Fruit fly (Drosophila melanogaster) whole organism, larva: Measurements from ENCODE around the gene Prosbeta2R1.

Experiments
- noc ChIP-seq: fragments of 200-800 bp; sonication (Bioruptor generic); optimal IDR thresholded peaks from 3 replicates; lab custom pipeline; 2019; ENCODE audit warnings: missing biosample characterization, mild to moderate bottlenecking, missing genetic modification characterization, moderate library complexity

The Prosbeta2R1 gene

DNA sequence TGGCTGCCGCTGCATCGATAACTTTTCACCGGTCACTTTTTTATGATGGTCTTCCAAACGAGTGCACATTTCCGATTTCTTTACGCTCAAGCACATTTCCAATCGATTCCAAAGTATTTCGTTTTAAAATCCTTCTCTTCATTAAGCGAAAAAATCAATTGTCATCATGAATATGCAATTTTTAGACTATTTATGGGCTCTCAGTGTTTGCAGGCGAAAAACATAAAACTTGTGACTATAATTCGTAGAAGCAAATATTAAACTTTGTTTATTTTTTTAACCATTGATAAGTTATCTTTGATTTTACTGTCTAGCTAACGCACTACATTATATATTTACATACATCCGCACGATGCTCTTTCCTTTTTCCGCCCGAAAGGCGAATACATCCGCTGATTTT, at the start of gene Prosbeta2R1:
Gene Prosbeta2R1 (plus strand): TSS at position 301 of the 400 bp plus-strand sequence.
- TF ChIP-seq noc (tag; lab: Kevin White, UChicago) = no peak

DNA sequence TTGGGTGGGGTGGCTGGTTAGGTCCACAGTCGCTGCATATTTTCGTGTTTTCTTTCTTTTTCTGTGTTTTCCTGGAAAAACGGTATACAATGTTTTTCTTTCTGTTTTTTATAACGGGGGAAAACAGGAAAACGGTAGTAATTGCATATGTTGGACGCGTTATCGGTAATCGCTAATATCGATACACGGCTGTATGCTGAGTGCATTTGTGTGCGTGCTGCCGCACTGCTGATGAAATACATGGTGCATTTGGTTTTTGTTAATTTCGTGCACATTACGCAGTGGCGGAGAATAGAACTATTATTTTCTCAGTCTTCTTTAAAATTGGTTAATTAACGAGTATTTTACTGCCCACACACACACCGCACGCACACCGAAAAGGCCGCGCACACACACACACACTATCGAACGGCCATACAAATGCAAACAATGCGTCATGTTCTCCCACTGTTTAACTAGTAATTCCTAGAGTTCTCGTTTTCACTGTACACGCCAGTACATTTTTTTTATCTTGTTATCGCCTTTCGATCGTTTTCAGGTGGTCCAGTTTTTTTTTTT, 45.2 kb upstream of the Prosbeta2R1 start:
- TF ChIP-seq noc (tag; lab: Kevin White, UChicago) = no peak

DNA sequence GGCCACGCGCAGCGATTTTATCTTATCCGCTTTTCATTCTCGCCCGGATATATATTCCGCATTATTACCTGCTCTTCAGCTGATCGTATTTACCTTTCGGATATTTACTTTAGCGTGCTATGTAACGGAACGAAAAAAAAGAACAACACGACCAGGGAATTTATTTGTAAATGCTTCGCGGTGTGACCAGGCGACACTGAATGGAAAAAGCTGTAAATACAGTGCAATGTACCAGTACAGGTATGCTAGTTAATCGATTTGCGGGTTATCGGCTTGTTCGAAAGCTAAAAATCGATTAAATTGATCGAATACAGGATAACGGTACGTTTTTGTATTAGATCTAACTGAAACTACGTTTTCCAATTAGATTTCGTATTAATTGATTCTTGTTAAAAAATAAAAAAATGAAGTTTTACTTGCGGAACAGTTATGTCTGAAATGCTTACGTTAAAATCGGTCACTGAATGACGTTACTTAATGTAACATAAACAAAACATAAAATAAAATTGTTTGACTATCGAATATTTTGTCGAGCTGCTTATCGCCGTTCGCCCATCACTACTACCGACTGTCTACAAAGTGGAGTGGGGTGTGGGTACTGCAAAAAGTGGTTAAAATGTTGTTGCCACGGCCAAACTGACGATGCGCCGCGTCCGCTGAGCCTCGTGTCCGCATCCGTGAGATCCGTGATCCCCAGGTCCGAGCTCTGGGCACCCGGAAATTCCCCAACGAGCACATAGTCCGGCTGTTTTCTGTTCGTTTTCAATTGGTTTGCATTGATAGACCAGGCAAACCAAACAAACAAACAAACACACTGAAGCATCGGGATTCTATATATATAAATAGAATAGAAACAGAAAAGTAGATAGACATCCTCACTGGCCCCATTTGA, 44.5 kb upstream of the Prosbeta2R1 start, which contains the start of the genes MAPk-Ak2 and CG42699:
Gene MAPk-Ak2 (minus strand): TSS at position 203 of the 892 bp plus-strand sequence.
Gene CG42699 (plus strand): TSS at position 553 of the 892 bp plus-strand sequence.
- TF ChIP-seq noc (tag; lab: Kevin White, UChicago) = peak; percentile 46

DNA sequence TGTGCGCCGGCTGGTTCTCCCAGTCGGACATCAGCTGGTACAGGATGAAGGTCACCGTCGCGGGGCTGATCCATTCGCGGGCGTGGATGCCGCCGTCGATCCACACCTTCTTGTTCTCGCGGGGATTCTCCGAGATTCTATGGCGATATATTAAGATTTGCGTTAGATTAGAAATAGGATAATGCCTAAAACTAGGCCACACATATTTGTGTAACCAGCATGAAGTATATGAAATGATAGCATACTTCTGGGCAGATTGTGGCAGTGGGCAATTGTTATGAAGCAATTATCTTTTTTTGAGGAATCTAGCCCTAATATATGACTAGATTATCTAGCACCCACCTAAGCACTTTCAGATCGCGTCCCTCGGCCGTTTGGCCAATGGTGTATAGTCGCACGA, 42.0 kb upstream of the Prosbeta2R1 start:
- no peak for TF ChIP-seq noc (tag; lab: Kevin White, UChicago)

DNA sequence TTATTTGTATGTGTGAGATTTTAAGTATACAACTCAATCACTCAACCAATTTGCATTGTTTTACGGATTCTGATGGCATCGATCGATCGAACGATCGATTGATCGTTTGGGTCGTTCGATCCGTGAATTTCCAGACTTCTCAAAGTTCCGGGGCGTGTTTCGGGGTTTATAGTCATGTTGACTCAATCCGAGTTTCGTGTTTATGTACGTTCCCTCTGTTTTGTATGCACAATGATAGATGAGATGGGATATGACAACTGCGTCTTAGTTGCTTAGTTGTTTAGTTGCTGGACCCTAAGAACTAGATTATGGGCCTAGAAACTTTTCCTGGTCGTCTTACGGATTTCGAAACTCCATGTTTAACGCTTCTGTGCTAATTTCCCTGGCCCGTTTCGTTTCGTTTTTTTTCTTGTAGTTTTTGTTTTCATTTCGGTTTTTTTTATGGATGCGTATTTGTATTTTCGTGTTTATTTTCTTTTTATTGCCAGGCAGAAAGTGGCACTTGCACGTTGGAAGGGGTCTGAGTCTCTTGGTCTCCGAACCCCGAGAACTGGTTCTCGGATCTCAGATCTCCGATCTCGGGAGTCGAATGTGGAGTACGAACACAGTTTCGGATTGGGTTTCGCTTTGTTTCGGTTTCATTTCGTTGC, 40.0 kb upstream of the Prosbeta2R1 start:
- no peak for TF ChIP-seq noc (tag; lab: Kevin White, UChicago)

DNA sequence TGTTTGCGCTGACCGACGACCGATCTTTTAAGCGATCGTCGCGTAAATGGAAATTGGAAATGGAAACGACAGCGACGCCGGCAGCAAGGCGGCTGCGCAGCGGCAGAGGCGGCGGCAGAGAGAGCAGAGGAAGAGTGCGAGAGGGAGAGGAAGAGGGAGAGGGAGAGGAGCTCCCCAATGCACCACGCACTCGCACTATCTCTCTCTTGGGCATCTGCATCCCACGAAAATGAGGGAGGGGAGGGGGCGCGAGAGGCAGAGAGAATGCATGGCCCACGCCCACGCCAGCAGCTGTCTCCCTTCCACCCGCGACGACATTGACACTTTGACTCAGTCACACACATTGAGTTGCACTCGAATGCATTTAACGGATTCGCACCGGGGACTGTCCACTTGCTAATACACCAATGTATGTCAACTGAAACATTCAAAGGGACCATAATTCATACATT, 38.0 kb upstream of the Prosbeta2R1 start, which contains the start of gene CG3097:
Gene CG3097 (minus strand): TSS at position 51 of the 452 bp plus-strand sequence.
- TF ChIP-seq noc (tag; lab: Kevin White, UChicago) = no peak

DNA sequence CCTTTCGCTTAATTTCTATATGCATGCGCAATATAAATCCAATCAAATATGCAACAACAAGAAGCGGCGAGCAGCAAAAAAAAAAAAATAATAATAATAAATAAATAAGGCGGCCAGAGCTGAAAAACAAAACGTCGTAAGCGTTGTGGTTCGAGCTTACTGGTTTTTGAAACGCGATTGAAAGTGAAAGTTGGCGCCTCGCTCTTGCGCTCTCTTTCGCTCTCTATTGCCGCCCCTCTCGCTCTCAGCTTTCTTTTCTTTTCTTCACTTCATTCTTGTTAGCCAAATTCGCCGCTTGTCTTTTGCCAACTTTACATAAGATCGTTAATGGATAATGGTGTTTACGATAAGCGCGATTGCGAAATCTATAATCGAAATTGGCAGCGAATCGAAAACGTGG, 36.3 kb upstream of the Prosbeta2R1 start:
- no peak for TF ChIP-seq noc (tag; lab: Kevin White, UChicago)

DNA sequence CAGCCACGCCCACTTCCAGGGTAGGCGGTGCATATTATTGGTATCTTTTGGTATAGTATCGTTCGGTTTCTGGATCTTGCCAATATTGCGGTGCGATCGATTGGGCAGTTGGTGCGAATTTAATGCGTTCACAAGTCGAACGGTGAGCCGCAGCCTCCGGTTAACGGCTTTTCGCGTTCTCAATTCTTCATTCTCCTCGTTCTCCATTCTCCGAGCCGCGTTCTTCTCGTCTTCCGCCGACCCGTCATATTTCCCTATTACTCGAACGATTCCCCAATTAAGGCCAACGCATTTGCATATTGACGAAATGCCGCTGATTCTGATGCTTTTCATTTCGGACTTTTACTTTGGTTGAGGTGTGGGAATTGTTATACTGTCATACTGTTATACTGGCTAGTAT, 32.2 kb upstream of the Prosbeta2R1 start, which contains the start of gene CG42264:
Gene CG42264 (minus strand): TSS at position 101 of the 400 bp plus-strand sequence.
- no peak for TF ChIP-seq noc (tag; lab: Kevin White, UChicago)

DNA sequence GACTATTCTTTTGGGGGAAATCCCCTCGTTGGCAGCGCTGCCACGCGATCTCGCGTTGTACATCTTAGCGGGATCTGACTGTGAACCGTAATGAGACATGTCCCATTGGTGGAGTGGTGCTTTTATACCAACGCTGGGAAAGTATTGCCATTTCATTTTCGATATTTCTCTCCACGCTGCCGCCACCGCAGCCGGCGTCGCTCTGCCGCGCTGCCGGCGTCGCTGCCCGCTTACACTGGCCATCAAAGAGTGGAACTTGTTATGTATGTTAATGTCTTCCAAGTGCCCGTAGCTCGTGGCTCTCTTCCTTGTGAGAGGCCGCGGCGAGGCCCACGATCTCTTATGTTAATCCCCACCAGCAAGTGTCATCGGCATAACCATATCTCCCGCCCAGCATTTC, 27.2 kb upstream of the Prosbeta2R1 start, which contains the start of gene CG3108:
Gene CG3108 (minus strand): TSS at position 101 of the 400 bp plus-strand sequence.
- no peak for TF ChIP-seq noc (tag; lab: Kevin White, UChicago)

DNA sequence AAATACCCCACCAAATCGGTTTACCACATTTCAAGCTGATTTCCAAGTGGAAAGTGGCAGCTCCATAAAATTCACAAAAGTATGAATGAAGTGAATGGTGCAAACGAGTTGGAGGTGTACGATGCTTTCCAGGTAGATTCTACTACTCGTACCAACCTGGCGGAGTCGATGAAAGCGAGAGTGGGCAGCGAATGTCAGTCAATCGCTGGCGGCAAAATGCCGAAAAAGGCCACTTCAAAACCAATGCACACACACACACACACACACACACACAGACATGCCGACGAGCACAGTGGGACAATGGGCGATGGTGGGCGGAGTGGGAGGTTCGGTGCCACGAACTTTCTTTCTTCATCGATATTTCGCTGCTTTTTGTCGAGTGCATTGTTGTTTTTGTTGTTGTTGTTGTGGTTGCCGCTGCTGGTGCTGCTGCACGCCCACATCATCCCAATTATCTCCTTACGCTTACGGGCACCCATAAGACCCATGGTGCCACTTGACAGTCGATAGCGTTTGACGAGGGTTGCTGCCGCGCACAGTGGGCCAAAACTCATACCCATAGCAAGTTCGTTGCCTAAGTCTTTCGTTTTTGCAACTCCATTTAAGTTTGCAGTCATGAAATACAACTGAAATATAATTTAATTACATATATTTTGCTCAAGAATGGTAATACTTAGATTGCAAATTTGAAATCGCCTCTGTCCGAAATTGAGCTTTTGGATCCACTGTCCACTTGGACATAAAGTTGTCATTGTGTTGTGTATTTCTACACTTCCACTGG, 25.3 kb upstream of the Prosbeta2R1 start:
- peak; percentile 0 for TF ChIP-seq noc (tag; lab: Kevin White, UChicago)

DNA sequence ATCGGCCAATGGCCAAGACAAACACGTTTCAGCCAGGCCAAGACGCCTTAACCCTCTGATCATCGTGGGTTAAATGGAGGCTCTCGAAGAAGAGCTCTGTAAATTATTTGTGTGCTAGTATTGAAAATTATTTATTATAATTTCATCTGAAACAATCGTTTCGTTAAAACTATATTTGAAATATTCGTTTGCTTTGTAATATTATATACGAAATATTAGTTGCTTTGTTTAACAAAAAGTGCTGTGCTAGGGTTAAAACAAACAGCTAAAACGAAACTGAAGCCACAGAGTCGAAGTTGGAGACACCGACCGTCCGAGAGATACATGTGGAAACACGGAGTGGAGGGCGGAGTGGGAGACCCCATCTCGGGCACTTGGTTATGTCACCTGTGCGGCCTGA, 22.2 kb upstream of the Prosbeta2R1 start:
- peak; percentile 67 for TF ChIP-seq noc (tag; lab: Kevin White, UChicago)

DNA sequence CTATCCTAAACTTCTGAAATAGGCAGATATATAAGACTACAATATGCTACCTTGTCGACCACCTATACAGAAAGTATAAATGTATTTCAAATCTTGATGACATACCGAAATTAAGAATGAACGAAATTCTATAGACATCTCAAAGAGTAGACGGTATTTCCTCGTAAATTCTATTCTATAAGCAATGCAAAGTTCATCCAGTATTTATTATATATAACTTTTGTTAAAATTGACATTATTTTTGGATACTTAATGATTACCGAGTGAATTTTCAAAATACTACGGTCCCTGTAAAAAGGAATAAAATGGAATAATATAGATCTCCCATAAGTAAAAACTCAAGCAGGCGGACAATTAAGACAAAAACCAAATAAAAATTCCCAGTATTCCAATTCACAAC, 19.6 kb upstream of the Prosbeta2R1 start, which contains the start of gene CG15767:
Gene CG15767 (plus strand): TSS at position 301 of the 400 bp plus-strand sequence.
- TF ChIP-seq noc (tag; lab: Kevin White, UChicago) = no peak

DNA sequence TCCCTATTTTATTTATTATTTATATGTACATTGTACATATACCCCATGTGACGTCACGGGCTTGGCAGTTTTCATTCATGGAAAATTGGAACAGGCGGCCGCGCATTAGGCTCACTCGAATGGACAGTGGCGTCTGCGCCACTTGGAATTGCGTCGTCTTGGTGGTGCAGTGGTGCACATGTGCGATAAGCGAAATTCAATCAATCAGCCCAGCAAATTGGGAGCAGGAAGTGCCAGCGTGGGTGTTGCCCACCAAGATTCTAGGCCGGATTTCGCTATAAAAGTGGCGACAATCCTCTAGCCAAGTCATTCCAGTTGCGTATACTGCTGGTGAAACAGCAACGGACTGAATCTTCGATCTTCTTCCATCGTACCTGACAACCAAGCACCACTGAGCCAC, 16.9 kb upstream of the Prosbeta2R1 start, which contains the start of gene CG12239:
Gene CG12239 (plus strand): TSS at position 301 of the 400 bp plus-strand sequence.
- no peak for TF ChIP-seq noc (tag; lab: Kevin White, UChicago)

DNA sequence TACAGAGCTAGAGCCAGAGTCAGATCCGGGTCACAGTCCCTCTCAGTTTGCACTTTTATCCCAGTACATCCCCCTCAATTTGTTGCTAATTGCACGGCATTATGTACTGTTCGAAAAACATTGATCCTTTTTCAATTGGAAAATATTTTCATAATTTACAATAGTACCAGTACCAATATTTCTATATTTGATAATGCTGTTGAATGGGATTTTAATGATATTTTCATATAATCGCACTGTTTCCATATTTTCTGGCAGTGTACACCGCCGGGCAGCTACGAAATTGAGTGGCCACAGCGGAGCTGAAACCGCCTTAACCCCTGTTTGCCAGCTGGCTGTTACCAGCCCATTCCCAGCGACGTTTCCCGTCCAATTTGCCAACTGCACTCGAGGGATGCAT, 8.1 kb upstream of the Prosbeta2R1 start:
- TF ChIP-seq noc (tag; lab: Kevin White, UChicago) = no peak

DNA sequence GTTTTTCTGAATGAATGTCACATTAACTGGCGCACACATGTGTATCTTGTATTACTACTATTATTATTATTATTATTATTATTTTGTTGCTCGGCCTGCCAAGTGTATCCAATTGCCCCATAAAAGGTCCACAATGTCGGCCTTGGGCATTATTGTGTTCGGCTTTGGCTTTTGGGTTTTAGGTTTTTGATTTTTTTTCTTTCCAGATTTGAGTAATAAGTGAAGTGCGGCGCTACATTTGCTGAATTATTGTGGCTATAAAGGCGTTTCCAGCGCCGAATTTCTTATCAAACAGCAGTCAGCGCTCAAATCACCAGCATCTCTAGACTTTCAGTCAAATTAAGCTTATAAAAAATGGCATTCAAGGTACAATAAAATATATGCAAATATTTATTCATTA, 4.4 kb upstream of the Prosbeta2R1 start, which contains the start of gene Cpr5C:
Gene Cpr5C (plus strand): TSS at position 301 of the 400 bp plus-strand sequence.
- TF ChIP-seq noc (tag; lab: Kevin White, UChicago) = no peak
